Fruit fly (Drosophila melanogaster) whole organism, embryonic: ENCODE results near the gene CG31493.

ENCODE experiments used
- Bteb2 ChIP-seq: fragments of 200-800 bp; sonication (Bioruptor generic); optimal IDR thresholded peaks from 2 replicates; lab custom pipeline; 2016; ENCODE audit warnings: missing biosample characterization, missing genetic modification characterization
- CG10267 ChIP-seq: fragments of 200-800 bp; sonication (Bioruptor generic); optimal IDR thresholded peaks from 2 replicates; lab custom pipeline; 2018; ENCODE audit warnings: missing biosample characterization, mild to moderate bottlenecking, missing genetic modification characterization, moderate library complexity
- CG10274 ChIP-seq: fragments of 200-800 bp; sonication (Bioruptor generic); optimal IDR thresholded peaks from 3 replicates; lab custom pipeline; 2017; ENCODE audit warnings: missing biosample characterization, mild to moderate bottlenecking, missing genetic modification characterization
- CG12236 ChIP-seq: fragments of 200-800 bp; sonication (Bioruptor generic); optimal IDR thresholded peaks from 2 replicates; lab custom pipeline; 2016; ENCODE audit warnings: missing biosample characterization, missing genetic modification characterization
- CG15696 ChIP-seq: fragments of 200-800 bp; sonication (Bioruptor generic); optimal IDR thresholded peaks from 2 replicates; lab custom pipeline; 2019; ENCODE audit warnings: missing biosample characterization, mild to moderate bottlenecking, missing genetic modification characterization, moderate library complexity
- CG16813 ChIP-seq: fragments of 200-800 bp; sonication (Bioruptor generic); IDR thresholded peaks from 3 replicates; pipeline ENCODE4 v1.3.6; 2022; ENCODE audit warnings: missing biosample characterization, missing genetic modification characterization; ENCODE audit not compliant: partially characterized antibody
- CG18262 ChIP-seq: fragments of 200-800 bp; optimal IDR thresholded peaks from 3 replicates; lab custom pipeline; 2019; ENCODE audit warnings: missing biosample characterization, mild to moderate bottlenecking, missing genetic modification characterization, moderate library complexity
- CG3065 ChIP-seq: fragments of 200-800 bp; sonication (Bioruptor generic); optimal IDR thresholded peaks from 2 replicates; lab custom pipeline; 2016; ENCODE audit warnings: missing biosample characterization, missing genetic modification characterization
- CG31441 ChIP-seq: fragments of 200-800 bp; sonication (Bioruptor generic); IDR thresholded peaks from 2 replicates; pipeline ENCODE4 v1.3.6; 2022; ENCODE audit warnings: missing biosample characterization, missing genetic modification characterization
- CG32767 ChIP-seq: fragments of 200-800 bp; sonication (Bioruptor generic); IDR thresholded peaks from 2 replicates; pipeline ENCODE4 v1.3.6; 2022; ENCODE audit warnings: missing biosample characterization, missing genetic modification characterization
- CG4617 ChIP-seq: fragments of 200-800 bp; sonication (Bioruptor generic); optimal IDR thresholded peaks from 3 replicates; lab custom pipeline; 2016; ENCODE audit warnings: missing biosample characterization, missing genetic modification characterization, borderline replicate concordance
- CG6175 ChIP-seq: fragments of 200-800 bp; sonication (Bioruptor generic); IDR thresholded peaks from 3 replicates; pipeline ENCODE4 v1.3.6; 2022; ENCODE audit warnings: missing biosample characterization, missing genetic modification characterization
- CG6254 ChIP-seq: fragments of 200-800 bp; sonication (Bioruptor generic); optimal IDR thresholded peaks from 3 replicates; lab custom pipeline; 2017; ENCODE audit warnings: mild to moderate bottlenecking, missing biosample characterization, missing genetic modification reagents, missing genetic modification characterization
- CG6689 ChIP-seq: fragments of 200-800 bp; sonication (Bioruptor generic); IDR thresholded peaks from 2 replicates; pipeline ENCODE4 v1.3.6; 2022; ENCODE audit warnings: missing biosample characterization, missing genetic modification characterization
- CG6765 ChIP-seq: fragments of 200-800 bp; sonication (Bioruptor generic); optimal IDR thresholded peaks from 3 replicates; lab custom pipeline; 2017; ENCODE audit warnings: missing biosample characterization, mild to moderate bottlenecking, missing genetic modification characterization
- CG8290 ChIP-seq, 3 experiments: fragments of 200-800 bp; sonication (Bioruptor generic); optimal IDR thresholded peaks; 2 replicates each; lab custom pipeline; 2016 to 2019; ENCODE audit warnings: missing biosample characterization in 3 of 3, missing genetic modification characterization in 3 of 3, mild to moderate bottlenecking in 2 of 3, moderate library complexity in 1 of 3
- CG8478 ChIP-seq: fragments of >200 bp; optimal IDR thresholded peaks from 2 replicates; lab custom pipeline; 2018
- CG9215 ChIP-seq: fragments of 200-800 bp; sonication (Bioruptor generic); IDR thresholded peaks from 2 replicates; pipeline ENCODE4 v1.3.6; 2022; ENCODE audit warnings: missing biosample characterization, missing genetic modification characterization
- CG9932 ChIP-seq: fragments of 200-800 bp; sonication (Bioruptor generic); IDR thresholded peaks from 2 replicates; pipeline ENCODE4 v1.3.6; 2022; ENCODE audit warnings: missing biosample characterization, missing genetic modification characterization
- Dip2 ChIP-seq: fragments of 200-800 bp; sonication (Bioruptor generic); IDR thresholded peaks from 2 replicates; pipeline ENCODE4 v1.3.6; 2022; ENCODE audit warnings: missing biosample characterization, missing genetic modification characterization
- Dip3 ChIP-seq: fragments of 200-800 bp; sonication (Bioruptor generic); optimal IDR thresholded peaks from 3 replicates; lab custom pipeline; 2016; ENCODE audit warnings: missing biosample characterization, missing genetic modification characterization
- Drgx ChIP-seq: fragments of 200-800 bp; sonication (Bioruptor generic); IDR thresholded peaks from 2 replicates; pipeline ENCODE4 v1.3.6; 2022; ENCODE audit warnings: missing biosample characterization, missing genetic modification characterization
- HmgZ ChIP-seq: fragments of 200-800 bp; sonication (Bioruptor generic); optimal IDR thresholded peaks from 2 replicates; lab custom pipeline; 2018; ENCODE audit warnings: missing biosample characterization, mild to moderate bottlenecking, missing genetic modification characterization
- Hmx ChIP-seq: fragments of 200-800 bp; sonication (Bioruptor generic); optimal IDR thresholded peaks from 2 replicates; lab custom pipeline; 2016; ENCODE audit warnings: missing biosample characterization, missing genetic modification characterization
- Kr ChIP-seq: fragments of 200-800 bp; sonication (Bioruptor generic); optimal IDR thresholded peaks from 2 replicates; lab custom pipeline; 2017; ENCODE audit warnings: missing biosample characterization, mild to moderate bottlenecking, missing genetic modification characterization
- Mes4 ChIP-seq: fragments of 200-800 bp; sonication (Bioruptor generic); optimal IDR thresholded peaks from 2 replicates; lab custom pipeline; 2016; ENCODE audit warnings: missing biosample characterization, missing genetic modification characterization
- Nf-YA ChIP-seq: fragments of 200-800 bp; sonication (Bioruptor generic); IDR thresholded peaks from 2 replicates; pipeline ENCODE4 v1.3.6; 2022; ENCODE audit warnings: missing biosample characterization, missing genetic modification characterization
- NfI ChIP-seq: fragments of 200-800 bp; sonication (Bioruptor generic); optimal IDR thresholded peaks from 3 replicates; lab custom pipeline; 2018; ENCODE audit warnings: missing biosample characterization, mild to moderate bottlenecking, missing genetic modification characterization, moderate library complexity
- YL-1 ChIP-seq: fragments of 200-800 bp; sonication (Bioruptor generic); optimal IDR thresholded peaks from 3 replicates; lab custom pipeline; 2017; ENCODE audit warnings: missing biosample characterization, mild to moderate bottlenecking, missing genetic modification characterization
- cad ChIP-seq: fragments of >200 bp; optimal IDR thresholded peaks from 2 replicates; lab custom pipeline; 2017; ENCODE audit warnings: missing biosample characterization, missing genetic modification characterization
- cg ChIP-seq: fragments of 200-800 bp; sonication (Bioruptor generic); optimal IDR thresholded peaks from 3 replicates; lab custom pipeline; 2019; ENCODE audit warnings: missing biosample characterization, mild to moderate bottlenecking, missing genetic modification characterization, moderate library complexity
- cwo ChIP-seq: fragments of 200-800 bp; sonication (Bioruptor generic); optimal IDR thresholded peaks from 3 replicates; lab custom pipeline; 2017; ENCODE audit warnings: missing biosample characterization, missing genetic modification characterization, mild to moderate bottlenecking, moderate library complexity, missing genetic modification reagents
- da ChIP-seq: fragments of 200-800 bp; sonication (Bioruptor generic); optimal IDR thresholded peaks from 2 replicates; lab custom pipeline; 2016; ENCODE audit warnings: missing biosample characterization, missing genetic modification characterization
- grn ChIP-seq: fragments of 200-800 bp; sonication (Bioruptor generic); optimal IDR thresholded peaks from 3 replicates; lab custom pipeline; 2017; ENCODE audit warnings: missing biosample characterization, missing genetic modification characterization
- gt ChIP-seq: fragments of 200-800 bp; sonication (Bioruptor generic); IDR thresholded peaks from 2 replicates; pipeline ENCODE4 v1.3.6; 2022; ENCODE audit warnings: missing biosample characterization, missing genetic modification characterization
- hth ChIP-seq: fragments of >200 bp; optimal IDR thresholded peaks from 2 replicates; lab custom pipeline; 2017; ENCODE audit warnings: inconsistent platforms
- maf-S ChIP-seq: fragments of 200-800 bp; sonication (Bioruptor generic); optimal IDR thresholded peaks from 2 replicates; lab custom pipeline; 2016; ENCODE audit warnings: missing biosample characterization, missing genetic modification characterization
- mirr ChIP-seq: fragments of 200-800 bp; sonication (Bioruptor generic); optimal IDR thresholded peaks from 3 replicates; lab custom pipeline; 2018; ENCODE audit warnings: missing biosample characterization, mild to moderate bottlenecking, missing genetic modification characterization
- pfk ChIP-seq: fragments of 200-800 bp; sonication (Bioruptor generic); optimal IDR thresholded peaks from 2 replicates; lab custom pipeline; 2018; ENCODE audit warnings: missing biosample characterization, mild to moderate bottlenecking, missing genetic modification characterization, moderate library complexity
- pho ChIP-seq: fragments of 200-800 bp; sonication (Bioruptor generic); optimal IDR thresholded peaks from 2 replicates; lab custom pipeline; 2016; ENCODE audit warnings: missing biosample characterization, missing genetic modification characterization
- phol ChIP-seq: fragments of 200-800 bp; sonication (Bioruptor generic); optimal IDR thresholded peaks from 3 replicates; lab custom pipeline; 2018; ENCODE audit warnings: missing biosample characterization, mild to moderate bottlenecking, missing genetic modification characterization, moderate library complexity
- pnt ChIP-seq: fragments of 200-800 bp; sonication (Bioruptor generic); optimal IDR thresholded peaks from 3 replicates; lab custom pipeline; 2016; ENCODE audit warnings: missing biosample characterization, missing genetic modification characterization
- rib ChIP-seq: fragments of 200-800 bp; sonication (Bioruptor generic); IDR thresholded peaks from 2 replicates; pipeline ENCODE4 v1.3.6; 2022; ENCODE audit warnings: missing biosample characterization, missing genetic modification characterization
- sens ChIP-seq: fragments of 200-800 bp; sonication (Bioruptor generic); peaks from one replicate; lab custom pipeline; 2016; ENCODE audit warnings: missing biosample characterization, missing genetic modification characterization
- slbo ChIP-seq: fragments of 200-800 bp; sonication (Bioruptor generic); IDR thresholded peaks from 2 replicates; pipeline ENCODE4 v1.3.6; 2022; ENCODE audit warnings: missing biosample characterization, missing genetic modification characterization
- sob ChIP-seq: fragments of 200-800 bp; sonication (Bioruptor generic); IDR thresholded peaks from 2 replicates; pipeline ENCODE4 v1.3.6; 2022; ENCODE audit warnings: missing biosample characterization, missing genetic modification characterization
- stc ChIP-seq: fragments of 200-800 bp; sonication (Bioruptor generic); IDR thresholded peaks from 2 replicates; pipeline ENCODE4 v1.3.6; 2022; ENCODE audit warnings: missing biosample characterization, missing genetic modification characterization
- tio ChIP-seq: fragments of 200-800 bp; sonication (Bioruptor generic); optimal IDR thresholded peaks from 2 replicates; lab custom pipeline; 2017; ENCODE audit warnings: missing biosample characterization, missing genetic modification characterization, inconsistent platforms
- unpg ChIP-seq: fragments of 200-800 bp; sonication (Bioruptor generic); optimal IDR thresholded peaks from 3 replicates; lab custom pipeline; 2018; ENCODE audit warnings: missing biosample characterization, mild to moderate bottlenecking, missing genetic modification characterization, moderate library complexity
- vfl ChIP-seq: fragments of 200-800 bp; sonication (Bioruptor generic); optimal IDR thresholded peaks from 2 replicates; lab custom pipeline; 2016; ENCODE audit warnings: missing biosample characterization, missing genetic modification characterization

The CG31493 gene

DNA sequence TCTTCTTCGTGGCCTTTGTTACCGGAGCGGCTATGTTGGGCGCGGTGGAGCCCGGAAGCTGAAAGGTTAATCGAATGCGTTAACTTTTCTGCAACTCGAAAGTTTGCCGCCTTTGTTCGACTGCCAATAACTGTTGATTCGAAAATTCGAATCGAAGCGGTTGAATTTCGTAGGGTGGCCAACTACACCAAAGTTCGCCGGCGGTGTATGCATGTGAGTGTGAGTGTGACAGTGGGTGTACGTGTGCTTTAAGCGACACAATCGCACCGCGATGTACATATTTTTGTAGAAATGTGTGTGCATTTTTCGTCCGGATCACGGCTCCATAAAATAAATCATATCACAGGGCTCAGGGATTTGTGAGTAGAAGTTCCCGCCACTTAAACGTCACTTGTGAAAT, 45.9 kb upstream of the CG31493 start (continued):
- TF ChIP-seq pnt (GFP tag; lab: Kevin White, UChicago) (no peak), CG15696 (tag; lab: Kevin White, UChicago) (no peak), CG6175 (no peak), rib (GFP tag; lab: Robert Waterston, UW) (no peak), Dip3 (no peak), CG12236 (GFP tag; lab: Kevin White, UChicago) (no peak), CG32767 (GFP tag; lab: Robert Waterston, UW) (peak; percentile 41; the same call in 1 of the 2 replicates), sens (GFP tag; lab: Kevin White, UChicago) (no peak), stc (GFP tag; lab: Robert Waterston, UW) (no peak), CG6765 (GFP tag; lab: Kevin White, UChicago) (no peak), CG10267 (tag; lab: Kevin White, UChicago) (no peak), da (GFP tag; lab: Kevin White, UChicago) (no peak), gt (no peak), tio (GFP tag; lab: Kevin White, UChicago) (no peak), CG4617 (GFP tag; lab: Kevin White, UChicago) (peak; percentile 24), CG16813 (GFP tag; lab: Robert Waterston, UW) (no peak), unpg (GFP tag; lab: Kevin White, UChicago) (no peak), cg (GFP tag; lab: Kevin White, UChicago) (peak; percentile 84), HmgZ (peak; percentile 1), slbo (0 out of 2 replicates have a peak, but pooled peaks have one; percentile 15), CG18262 (no peak), Drgx (GFP tag; lab: Robert Waterston, UW) (no peak), sob (0 out of 2 replicates have a peak, but pooled peaks have one; percentile 22), mirr (GFP tag; lab: Kevin White, UChicago) (peak; percentile 4), CG6254 (no peak), pho (GFP tag; lab: Kevin White, UChicago) (no peak), CG8478 (lab: Kevin White, UChicago) (no peak), Kr (GFP tag; lab: Kevin White, UChicago) (no peak), cad (GFP tag; lab: Kevin White, UChicago) (no peak), cwo (GFP tag; lab: Kevin White, UChicago) (no peak), vfl (GFP tag; lab: Kevin White, UChicago) (no peak), Dip2 (GFP tag; lab: Robert Waterston, UW) (no peak), phol (no peak), Nf-YA (GFP tag; lab: Robert Waterston, UW) (no peak), CG8290 (GFP tag; optimal IDR thresholded peaks at IDR 0.05; lab: Kevin White, UChicago) (no peak), CG8290 (tag; optimal IDR thresholded peaks at IDR 0.05; lab: Kevin White, UChicago) (no peak)
- TF ChIP-seq, all 482 proteins: peak for 28

DNA sequence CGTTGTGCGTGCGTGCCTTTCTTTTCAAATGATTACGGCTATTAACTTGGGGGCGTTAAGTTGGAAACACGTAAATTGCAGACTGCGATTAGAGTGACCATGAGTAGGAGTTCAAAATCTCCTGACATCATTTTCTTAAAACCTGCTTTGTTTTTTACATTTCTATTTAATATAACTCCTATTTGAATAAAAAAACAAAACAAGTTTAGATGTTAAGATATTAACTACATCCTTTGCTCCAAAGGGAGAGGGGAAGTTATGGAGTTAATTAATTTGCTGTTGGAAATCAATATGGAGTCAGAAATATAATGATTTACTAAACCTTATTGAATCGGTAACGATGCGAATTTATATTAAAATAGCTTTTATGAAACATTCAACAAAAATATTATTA, 45.4 kb upstream of the CG31493 start, which contains the start of gene Tailor:
Gene Tailor (minus strand): TSS at position 101 of the 394 bp plus-strand sequence.
- no peak for TF ChIP-seq grn
- TF ChIP-seq Hmx (GFP tag; lab: Kevin White, UChicago) = peak; percentile 1
- TF ChIP-seq, all 482 proteins: peak for 1

DNA sequence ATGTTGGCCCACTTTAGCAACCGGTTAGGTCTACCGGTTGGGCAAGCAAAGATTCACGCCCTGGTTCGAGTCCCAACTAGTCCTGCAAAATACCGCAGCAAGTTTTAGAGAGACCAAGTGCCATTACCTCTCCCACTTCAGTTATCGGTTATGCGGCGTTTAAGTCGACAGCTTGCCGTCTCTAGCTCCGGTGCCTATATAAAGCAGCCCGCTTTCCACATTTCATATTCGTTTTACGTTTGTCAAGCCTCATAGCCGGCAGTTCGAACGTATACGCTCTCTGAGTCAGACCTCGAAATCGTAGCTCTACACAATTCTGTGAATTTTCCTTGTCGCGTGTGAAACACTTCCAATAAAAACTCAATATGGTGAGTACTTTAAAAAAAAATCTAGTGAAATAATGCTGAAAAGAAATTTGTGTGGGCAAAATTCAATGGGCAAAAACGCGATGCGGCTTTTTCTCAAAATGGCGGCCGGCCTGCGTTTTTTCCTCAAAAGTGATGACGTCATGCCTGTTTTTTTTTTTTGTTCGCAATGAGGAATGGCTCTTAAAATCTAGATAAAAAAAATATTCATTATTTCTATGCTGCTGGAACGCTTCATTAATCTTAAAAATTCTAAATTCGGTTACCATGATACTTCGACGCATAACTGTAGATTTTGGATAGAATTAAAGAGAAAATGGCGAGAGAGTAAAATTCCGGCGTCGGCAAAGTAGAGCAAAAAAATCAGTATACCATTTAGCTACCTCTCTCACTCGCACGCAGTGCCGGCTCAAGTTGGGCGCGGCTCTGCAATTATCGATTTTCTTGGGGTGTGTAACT, 44.8 kb upstream of the CG31493 start, which contains the start of gene alphaTub84B:
Gene alphaTub84B (plus strand): TSS at position 223 of the 824 bp plus-strand sequence.
- no peak for TF ChIP-seq CG6689 (GFP tag; lab: Robert Waterston, UW)
- peak; percentile 50; the same call in 1 of the 2 replicates for TF ChIP-seq CG31441 (GFP tag; lab: Robert Waterston, UW)
- TF ChIP-seq CG9215 (GFP tag; lab: Robert Waterston, UW) = peak; percentile 32; the same call in 1 of the 2 replicates
- TF ChIP-seq hth (lab: Kevin White, UChicago) = no peak
- TF ChIP-seq YL-1 (GFP tag; lab: Kevin White, UChicago) = peak; percentile 90
- TF ChIP-seq NfI (GFP tag; lab: Kevin White, UChicago) = peak; percentile 49
- TF ChIP-seq Mes4 (GFP tag; lab: Kevin White, UChicago) = peak; percentile 55
- TF ChIP-seq maf-S (GFP tag; lab: Kevin White, UChicago) = peak; percentile 62
- peak; percentile 22 for TF ChIP-seq Bteb2 (GFP tag; lab: Kevin White, UChicago)
- peak; percentile 58 for TF ChIP-seq CG9932 (GFP tag; lab: Robert Waterston, UW)
- TF ChIP-seq pfk (GFP tag; lab: Kevin White, UChicago) = peak; percentile 57
- TF ChIP-seq CG3065 = no peak
- no peak for TF ChIP-seq Kr (GFP tag; lab: Kevin White, UChicago)
- peak; percentile 5 for TF ChIP-seq CG10274 (GFP tag; lab: Kevin White, UChicago)
